Worm (Caenorhabditis elegans): ENCODE measurements around the gene col-90.

ce11 chrIII:7937548-7937947, 11.1 kb upstream of the col-90 start, which contains the start of gene C29E4.10:
- TF ChIP-seq ref-2 (tag; optimal IDR thresholded peaks at IDR 0.05) (no peak), eyg-1 (tag; optimal IDR thresholded peaks at IDR 0.05) (no peak), dmd-4 (tag; optimal IDR thresholded peaks at IDR 0.05; ENCODE audit: borderline replicate concordance) (no peak), fkh-10 (GFP tag; optimal IDR thresholded peaks at IDR 0.05) (no peak), ceh-19 (GFP tag; optimal IDR thresholded peaks at IDR 0.05) (no peak), nhr-11 (tag; optimal IDR thresholded peaks at IDR 0.05) (no peak)
